Fruit fly (Drosophila melanogaster) whole organism, adult: ENCODE measurements around the gene Ir7e.

Experiments used
- CG14711 ChIP-seq: fragments of 200-800 bp; sonication (Bioruptor generic); optimal IDR thresholded peaks from 2 replicates; lab custom pipeline; 2018; ENCODE audit warnings: missing biosample characterization, mild to moderate bottlenecking, missing genetic modification characterization, moderate library complexity
- CG5204 ChIP-seq: fragments of 200-800 bp; sonication (Bioruptor generic); optimal IDR thresholded peaks from 2 replicates; lab custom pipeline; 2016; ENCODE audit warnings: missing biosample characterization, missing genetic modification characterization
- Hr96 ChIP-seq: fragments of 200-800 bp; sonication (Bioruptor generic); optimal IDR thresholded peaks from 2 replicates; lab custom pipeline; 2016; ENCODE audit warnings: missing biosample characterization, missing genetic modification characterization
- Mnt ChIP-seq: fragments of 200-800 bp; sonication (Bioruptor generic); optimal IDR thresholded peaks from 2 replicates; lab custom pipeline; 2016; ENCODE audit warnings: missing biosample characterization, mild to moderate bottlenecking, missing genetic modification characterization
- bab1 ChIP-seq: fragments of 200-800 bp; sonication (Bioruptor generic); optimal IDR thresholded peaks from 3 replicates; lab custom pipeline; 2019; ENCODE audit warnings: missing biosample characterization, mild to moderate bottlenecking, missing genetic modification characterization, moderate library complexity
- cnc ChIP-seq, 2 experiments: fragments of >200 bp; optimal IDR thresholded peaks; 2 replicates each; lab custom pipeline; 2017
- kay ChIP-seq: fragments of 200-800 bp; sonication (Bioruptor generic); peaks from one replicate; lab custom pipeline; 2016; ENCODE audit warnings: missing biosample characterization, missing genetic modification characterization, borderline replicate concordance
- pad ChIP-seq: fragments of 200-800 bp; sonication (Bioruptor generic); optimal IDR thresholded peaks from 3 replicates; lab custom pipeline; 2017; ENCODE audit warnings: missing biosample characterization, missing genetic modification characterization, mild to moderate bottlenecking, moderate library complexity, missing genetic modification reagents

DNA sequence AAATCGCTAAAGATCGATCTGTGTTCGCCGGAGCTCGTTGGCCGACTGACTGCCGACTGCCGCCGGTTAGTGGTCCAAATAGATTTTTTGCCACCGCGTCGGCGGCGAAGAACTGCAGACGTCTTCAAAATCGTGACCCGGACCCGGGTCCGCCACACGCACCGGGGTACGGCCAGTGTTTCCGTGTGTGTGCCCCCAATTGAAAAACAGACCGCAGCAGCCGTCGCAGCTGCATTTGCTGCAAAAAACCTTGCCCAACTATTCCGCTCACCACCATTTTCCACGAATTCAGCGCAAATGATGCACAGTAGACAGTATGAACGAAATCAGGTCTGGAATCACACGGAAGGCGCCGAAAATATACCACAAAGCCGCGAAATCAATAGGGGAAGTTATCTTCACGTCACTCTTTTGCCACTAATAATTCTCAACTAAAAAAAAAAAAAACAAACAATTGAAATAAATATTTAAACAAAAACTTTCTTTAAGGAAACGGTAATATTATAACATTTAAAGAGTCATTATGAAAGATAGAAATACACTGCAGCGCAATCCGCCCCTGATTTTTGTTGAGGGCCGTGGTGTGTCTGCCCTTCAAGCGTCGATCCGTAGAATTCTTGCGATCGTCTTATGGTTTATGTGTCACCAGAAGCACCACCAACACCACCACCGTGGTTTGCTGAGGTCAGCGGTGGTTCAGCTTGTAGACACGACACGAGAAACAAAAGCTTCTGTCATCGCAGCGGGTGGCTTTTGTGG lies 8.1 kb downstream of the Ir7e start, which contains the start of gene dec:
- TF ChIP-seq pad (peak; percentile 17), CG5204 (GFP tag; lab: Kevin White, UChicago) (no peak), CG14711 (tag; lab: Kevin White, UChicago) (peak; percentile 26), Mnt (GFP tag; lab: Kevin White, UChicago) (no peak), kay (GFP tag; lab: Kevin White, UChicago) (no peak), cnc (optimal IDR thresholded peaks at IDR 0.05; lab: Kevin White, UChicago) (no peak), Hr96 (GFP tag; lab: Kevin White, UChicago) (no peak), bab1 (peak; percentile 88)
